Worm (Caenorhabditis elegans): Measurements from ENCODE around the gene stg-2.

- TF ChIP-seq lin-13 (tag; optimal IDR thresholded peaks at IDR 0.05) (no peak), unc-39 (tag; optimal IDR thresholded peaks at IDR 0.05) (no peak), nhr-12 (tag; optimal IDR thresholded peaks at IDR 0.05) (no peak), pha-4 (tag; optimal IDR thresholded peaks at IDR 0.05) (no peak), blmp-1 (tag; optimal IDR thresholded peaks at IDR 0.05) (no peak), elt-3 (tag; optimal IDR thresholded peaks at IDR 0.05) (no peak), tbx-8 (GFP tag; optimal IDR thresholded peaks at IDR 0.05) (no peak), nhr-76 (tag; optimal IDR thresholded peaks at IDR 0.05) (no peak), unc-62 (GFP tag; optimal IDR thresholded peaks at IDR 0.05) (no peak), lin-32 (GFP tag; optimal IDR thresholded peaks at IDR 0.05) (no peak), nhr-28 (tag; optimal IDR thresholded peaks at IDR 0.05) (no peak)
Measured at ce11 chrX:8602722-8603427, 40.8 kb downstream of the stg-2 start.
